Fruit fly (Drosophila melanogaster): Measurements from ENCODE around the gene PMP34.

PMP34 gene

DNA sequence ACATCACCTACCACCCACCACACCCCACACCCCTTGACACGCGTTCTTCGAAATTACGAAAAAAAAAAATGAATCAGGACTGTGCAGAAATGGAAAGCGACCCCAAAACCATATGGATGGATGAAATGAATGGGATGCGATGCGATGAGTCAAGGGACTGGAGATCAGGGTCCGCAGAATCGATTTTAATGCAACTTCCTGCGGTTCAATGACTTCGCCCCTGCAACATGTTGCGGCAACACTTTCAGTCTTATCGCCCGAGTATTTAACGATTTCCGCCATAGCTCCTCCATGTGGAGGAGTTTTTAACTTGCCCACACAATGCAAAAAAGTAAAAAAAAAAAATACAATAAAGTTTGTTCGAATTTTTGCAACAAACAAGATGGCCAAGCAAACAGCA, 34.1 kb downstream of the PMP34 start:
- TF ChIP-seq CG17801 (GFP tag; optimal IDR thresholded peaks at IDR 0.05; ENCODE audit: partially characterized antibody), result no peak

DNA sequence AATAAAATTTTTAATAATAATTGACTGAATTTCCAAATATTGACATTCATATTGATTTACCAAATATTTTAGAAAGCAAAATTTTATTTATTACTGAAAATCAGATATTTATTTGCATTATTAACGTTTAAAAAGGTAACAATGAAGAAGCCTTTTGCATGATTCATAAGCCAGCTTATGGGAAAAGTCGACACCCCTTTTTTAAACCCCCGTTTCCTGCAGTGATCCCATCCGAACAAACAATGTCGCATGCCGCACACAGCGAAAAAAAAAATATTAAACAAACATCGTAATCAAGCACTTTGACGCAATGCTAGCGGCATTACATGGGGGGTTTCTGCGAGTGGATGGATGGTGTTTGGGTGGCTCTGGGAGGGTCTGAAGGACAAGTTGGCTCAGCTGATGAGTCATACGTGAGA, 35.1 kb downstream of the PMP34 start:
- no peak for TF ChIP-seq CG17801 (GFP tag; optimal IDR thresholded peaks at IDR 0.05; ENCODE audit: partially characterized antibody)

DNA sequence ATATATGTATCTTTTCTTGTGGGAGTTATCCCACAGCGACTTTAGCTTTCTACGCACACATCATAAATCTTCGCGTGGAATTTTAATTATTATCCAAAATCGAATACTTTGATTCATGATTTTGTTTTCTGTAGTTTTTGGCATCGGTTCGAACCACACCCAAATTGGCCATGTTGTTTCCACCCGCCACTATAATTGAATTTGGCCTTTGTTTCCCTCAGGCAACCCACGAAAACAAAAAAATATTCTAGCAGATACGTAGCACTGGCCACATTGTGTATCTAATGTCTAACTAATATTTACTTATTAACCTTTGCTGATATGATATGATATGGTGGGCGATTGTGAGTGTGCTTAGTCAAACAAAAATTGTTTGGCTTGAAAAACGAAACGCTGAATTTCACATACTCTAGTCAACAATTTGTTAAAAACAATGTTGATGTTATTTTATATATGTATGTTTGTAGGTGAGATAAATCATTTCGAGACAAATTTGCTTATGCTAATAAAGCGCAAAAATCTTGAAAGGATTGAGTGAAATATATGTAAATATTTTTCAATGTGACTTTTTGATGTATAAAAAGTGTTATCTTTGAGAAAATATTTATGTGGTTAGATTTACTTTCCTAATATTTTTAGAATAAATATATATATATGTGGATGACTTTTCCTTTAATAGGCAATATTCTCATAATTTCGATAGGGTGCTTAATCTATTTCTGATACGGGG, 36.5 kb downstream of the PMP34 start:
- TF ChIP-seq CG17801 (GFP tag; optimal IDR thresholded peaks at IDR 0.05; ENCODE audit: partially characterized antibody), result no peak

DNA sequence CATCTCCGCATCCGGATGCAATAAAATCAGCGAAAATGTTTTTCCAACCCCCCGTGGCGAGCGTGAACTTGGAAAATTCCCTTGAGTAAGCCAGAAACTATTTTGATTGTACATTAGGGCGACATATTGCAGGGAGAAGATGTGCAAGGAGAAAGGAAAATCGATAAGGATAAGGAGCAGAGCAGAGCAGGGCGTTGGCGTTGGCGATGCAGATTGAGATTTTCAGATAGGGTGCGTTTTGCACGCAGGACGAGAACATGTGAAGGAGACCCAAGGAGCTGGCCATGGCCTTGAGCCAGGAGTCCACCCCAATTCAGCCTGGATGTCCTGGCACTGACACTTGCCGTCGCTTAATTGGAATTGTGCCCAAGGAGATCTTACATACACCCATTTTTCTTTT, 38.4 kb downstream of the PMP34 start:
- TF ChIP-seq CG17801 (GFP tag; optimal IDR thresholded peaks at IDR 0.05; ENCODE audit: partially characterized antibody), result no peak

DNA sequence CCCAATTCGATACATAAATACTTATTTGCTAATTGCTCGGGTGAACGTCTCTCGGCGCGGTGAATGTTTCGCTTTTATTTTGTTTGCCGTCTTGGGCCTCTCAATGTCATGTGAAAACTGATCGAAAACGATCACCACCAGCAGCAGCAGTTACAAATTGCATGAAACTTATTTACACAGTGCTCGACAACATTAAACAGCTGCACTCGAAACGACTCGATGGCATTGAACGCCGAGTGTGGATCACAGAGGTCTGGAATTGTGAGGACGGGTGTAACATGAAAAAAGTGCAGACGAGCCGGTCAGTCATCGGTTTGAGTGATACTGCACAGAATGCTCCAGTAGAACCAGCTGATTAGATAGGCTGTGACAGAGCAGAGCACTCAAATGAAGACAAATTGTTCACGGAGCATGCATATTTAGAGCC, 39.2 kb downstream of the PMP34 start:
- TF ChIP-seq CG17801 (GFP tag; optimal IDR thresholded peaks at IDR 0.05; ENCODE audit: partially characterized antibody), result no peak

DNA sequence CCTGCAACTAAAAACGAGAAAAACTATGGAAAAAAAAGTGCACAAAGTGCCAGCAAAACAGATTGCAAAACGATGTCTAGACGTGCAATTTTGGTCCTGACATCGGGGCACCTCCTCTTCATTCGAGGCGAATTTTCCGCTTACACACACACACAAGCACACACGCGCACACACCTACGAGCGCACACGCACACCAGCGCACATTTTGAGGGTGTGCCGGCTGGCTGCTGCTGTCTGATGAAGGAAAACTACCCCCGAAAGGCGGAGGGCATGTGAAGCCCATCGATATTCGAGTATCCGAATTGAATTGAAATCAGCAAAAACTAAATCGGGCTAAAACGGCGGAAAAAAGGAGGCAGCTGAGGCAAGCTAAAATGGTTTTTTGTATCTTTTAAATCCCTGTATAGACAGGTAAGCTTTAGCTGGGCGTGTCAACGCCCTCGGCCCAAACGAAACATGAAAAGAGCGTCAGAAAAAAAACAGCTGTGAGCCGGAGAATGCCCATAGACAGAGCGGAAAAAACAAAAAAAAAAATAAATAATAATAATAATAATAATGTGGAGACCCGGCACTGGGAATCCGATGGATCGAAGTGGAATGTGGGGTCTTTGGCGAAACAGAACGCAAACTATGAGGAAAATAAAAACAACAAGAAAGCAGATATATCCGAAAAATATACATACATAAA, 41.3 kb downstream of the PMP34 start:
- no peak for TF ChIP-seq CG17801 (GFP tag; optimal IDR thresholded peaks at IDR 0.05; ENCODE audit: partially characterized antibody)

DNA sequence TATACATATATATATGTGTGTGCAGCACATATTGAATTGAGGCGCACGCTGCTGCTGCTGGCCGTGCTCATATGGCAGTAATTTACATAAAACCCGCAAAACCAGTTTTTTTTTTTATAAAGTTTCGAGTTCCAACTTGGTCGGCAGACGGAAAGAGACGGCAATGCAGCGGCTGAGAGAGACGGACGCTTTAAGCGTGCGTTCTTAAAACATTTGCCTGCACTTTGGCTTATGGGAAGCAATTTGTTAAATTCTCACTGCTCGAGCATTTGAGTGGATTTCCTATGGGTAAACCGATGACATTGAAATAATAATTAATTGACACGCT, 41.8 kb downstream of the PMP34 start:
- TF ChIP-seq CG17801 (GFP tag; optimal IDR thresholded peaks at IDR 0.05; ENCODE audit: partially characterized antibody), result no peak

DNA sequence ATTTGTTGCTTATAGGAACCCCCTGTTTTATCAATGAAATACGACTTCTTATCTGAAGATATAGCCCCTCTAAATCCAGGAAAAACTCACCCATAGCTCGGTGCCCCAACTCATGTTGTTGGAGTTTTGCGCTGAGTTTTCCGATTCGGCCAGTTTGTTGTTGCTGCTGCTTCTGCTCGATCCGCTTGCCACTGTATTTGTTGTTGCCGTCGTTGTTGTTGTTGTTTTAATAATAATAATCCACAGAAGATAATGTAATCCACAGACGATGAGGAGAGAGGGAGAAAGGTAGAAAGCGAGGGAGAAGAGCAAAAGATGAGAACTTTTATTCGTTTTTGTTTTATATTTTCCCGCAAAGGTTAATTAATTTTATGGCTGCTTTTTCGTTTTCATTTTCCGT, 44.4 kb downstream of the PMP34 start:
- TF ChIP-seq CG17801 (GFP tag; optimal IDR thresholded peaks at IDR 0.05; ENCODE audit: partially characterized antibody), result no peak

DNA sequence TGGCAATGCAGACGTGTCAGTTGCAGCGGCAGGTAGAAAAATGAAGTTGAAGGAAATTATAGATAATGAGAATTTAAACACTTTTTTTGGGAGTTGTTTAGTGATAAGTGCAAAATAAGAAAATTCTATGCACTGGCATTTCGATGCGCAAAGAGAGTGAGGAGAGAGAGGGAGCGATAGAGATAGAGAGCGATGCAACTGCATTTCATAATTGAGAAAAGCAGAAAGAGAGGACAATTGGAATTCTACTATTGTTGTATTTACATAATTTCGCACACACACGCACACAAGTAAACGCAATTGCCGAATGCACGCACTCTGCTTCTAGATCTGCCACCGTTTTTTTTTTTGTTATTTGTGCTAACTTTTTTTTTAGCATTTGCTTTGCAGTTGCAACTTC, 44.9 kb downstream of the PMP34 start:
- TF ChIP-seq CG17801 (GFP tag; optimal IDR thresholded peaks at IDR 0.05; ENCODE audit: partially characterized antibody), result no peak

DNA sequence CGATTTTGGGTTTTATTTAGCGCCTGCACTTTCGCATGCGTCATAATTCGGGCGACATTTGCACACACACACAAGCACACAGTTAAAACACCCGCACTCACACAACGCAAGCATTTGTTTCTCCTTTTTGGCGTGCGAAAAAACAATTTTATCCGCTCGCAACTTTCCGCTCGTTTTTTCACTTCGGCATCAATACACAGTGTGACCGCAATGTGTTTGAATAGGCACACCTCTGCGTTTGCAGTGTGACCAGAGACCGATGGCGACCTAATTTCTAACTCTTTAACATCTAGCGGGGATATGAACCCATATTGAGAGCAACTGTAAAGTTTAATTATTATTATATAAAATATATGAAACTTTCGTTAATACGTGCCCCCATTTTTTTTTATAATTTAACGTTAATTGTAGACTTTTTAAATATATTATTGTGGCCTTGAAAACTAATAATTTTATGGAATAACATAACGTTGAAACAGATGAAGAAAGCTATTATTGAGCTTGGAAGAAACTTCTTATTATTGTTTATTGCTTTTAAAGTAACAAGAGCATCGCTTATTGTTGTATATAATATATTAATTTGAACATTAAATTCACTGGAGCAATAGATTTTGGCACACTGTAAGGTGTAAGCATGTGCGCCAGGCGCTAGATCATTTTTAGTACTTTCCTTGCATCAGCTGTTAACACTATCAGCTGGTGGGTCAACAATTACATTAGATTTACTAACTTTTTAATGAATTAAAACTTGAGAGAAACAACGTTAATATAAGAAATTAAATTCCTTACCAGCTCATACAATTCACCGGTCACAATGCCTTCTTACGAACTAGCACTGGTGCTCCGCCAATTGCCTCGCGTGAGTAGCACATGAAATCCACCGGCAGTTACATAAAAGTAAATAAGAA, 45.6 kb downstream of the PMP34 start, which contains the start of the genes Cip4 and mRpS6:
Gene Cip4 (minus strand): TSS at position 216 of the 908 bp plus-strand sequence.
Gene mRpS6 (plus strand): TSS at position 664 of the 908 bp plus-strand sequence.
- TF ChIP-seq CG17801 (GFP tag; optimal IDR thresholded peaks at IDR 0.05; ENCODE audit: partially characterized antibody), result no peak

DNA sequence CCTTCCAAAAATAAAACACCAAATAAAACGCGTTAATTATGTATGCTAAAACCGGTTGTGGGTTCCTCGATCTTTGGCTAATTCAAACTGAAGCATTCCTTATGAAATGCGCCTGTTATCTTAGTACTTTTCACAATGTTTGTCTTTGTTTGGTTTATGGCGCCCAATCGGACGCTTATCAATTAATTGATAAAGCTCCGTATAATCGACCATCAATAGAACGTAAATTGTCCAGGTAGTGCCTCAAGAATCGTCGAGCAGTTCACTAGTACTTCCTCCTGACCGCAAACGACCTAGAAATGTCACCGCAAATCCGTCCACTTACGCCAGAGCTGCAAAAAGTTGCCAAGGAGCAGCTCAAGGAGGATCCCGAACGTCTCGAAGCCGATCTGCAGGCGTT, 46.6 kb downstream of the PMP34 start, which contains the start of gene CG33514:
Gene CG33514 (plus strand): TSS at position 238 of the 400 bp plus-strand sequence.
- no peak for TF ChIP-seq CG17801 (GFP tag; optimal IDR thresholded peaks at IDR 0.05; ENCODE audit: partially characterized antibody)

DNA sequence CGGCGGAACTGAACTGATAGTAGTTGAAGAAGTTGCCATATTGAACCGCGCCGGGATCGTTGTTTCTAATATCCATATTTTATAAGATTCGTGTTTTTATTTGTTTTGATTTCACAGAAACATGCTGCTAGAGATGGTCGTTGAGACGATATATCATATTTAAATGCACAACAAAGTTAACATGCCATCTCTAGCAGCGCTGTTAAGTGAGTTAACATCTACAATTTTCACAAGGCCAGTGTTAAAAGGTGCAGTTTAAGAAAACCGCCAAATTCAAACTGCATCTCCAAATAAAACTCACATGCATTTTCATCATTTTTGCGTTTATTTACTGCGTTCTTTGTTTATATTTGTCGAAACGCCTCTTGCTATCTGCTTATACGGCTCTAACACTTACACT, 48.8 kb downstream of the PMP34 start, which contains the start of gene CG11342:
Gene CG11342 (minus strand): TSS at position 120 of the 400 bp plus-strand sequence.
- TF ChIP-seq CG17801 (GFP tag; optimal IDR thresholded peaks at IDR 0.05; ENCODE audit: partially characterized antibody), result no peak
